Worm (Caenorhabditis elegans): ENCODE data around the gene clec-242.

clec-242 gene

DNA sequence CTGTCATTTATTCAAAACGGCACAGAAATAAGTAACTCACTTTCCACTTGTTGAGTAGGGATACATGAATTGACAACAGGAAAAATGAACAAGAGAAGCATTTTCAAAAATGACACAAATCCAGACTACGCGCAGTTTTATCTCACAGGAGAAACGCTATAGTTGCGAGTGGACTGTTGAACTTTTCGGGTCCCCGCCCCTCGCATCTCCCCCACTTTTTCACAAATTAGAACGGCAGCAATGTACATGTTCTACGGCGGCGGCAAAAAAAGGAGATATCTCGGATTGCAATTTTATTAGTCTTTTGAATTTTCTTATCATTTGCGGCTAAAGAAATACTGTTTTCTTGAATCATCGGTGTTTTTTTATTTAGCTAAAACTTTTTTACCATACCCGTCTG lies at the start of gene clec-242:
clec-242 (minus strand) TSS at position 101 of the 400 bp plus-strand sequence.
- TF ChIP-seq elt-3 (tag; optimal IDR thresholded peaks at IDR 0.05) (no peak), lsy-12 (tag; optimal IDR thresholded peaks at IDR 0.05) (no peak), nhr-237 (tag; optimal IDR thresholded peaks at IDR 0.05) (no peak), mdl-1 (tag; optimal IDR thresholded peaks at IDR 0.05) (no peak), nhr-11 (tag; optimal IDR thresholded peaks at IDR 0.05) (no peak)

ce11 chrV:17292740-17293139 lies 47.4 kb upstream of the clec-242 start:
- no peak for TF ChIP-seq eor-1 (tag; optimal IDR thresholded peaks at IDR 0.05)
- TF ChIP-seq unc-39 (tag; optimal IDR thresholded peaks at IDR 0.05): no peak
- no peak for TF ChIP-seq fkh-2 (tag; optimal IDR thresholded peaks at IDR 0.05)
- no peak for TF ChIP-seq ceh-9 (tag; optimal IDR thresholded peaks at IDR 0.05)
- TF ChIP-seq fos-1 (tag; optimal IDR thresholded peaks at IDR 0.05): no peak
- no peak for TF ChIP-seq nhr-23 (tag; optimal IDR thresholded peaks at IDR 0.05)
- TF ChIP-seq nhr-77 (tag; optimal IDR thresholded peaks at IDR 0.05): no peak
- no peak for TF ChIP-seq elt-1 (tag; optimal IDR thresholded peaks at IDR 0.05)
- no peak for TF ChIP-seq sea-2 (GFP tag; optimal IDR thresholded peaks at IDR 0.05)

- no peak for TF ChIP-seq nhr-23 (tag; optimal IDR thresholded peaks at IDR 0.05)
- TF ChIP-seq egl-27 (tag; optimal IDR thresholded peaks at IDR 0.05): no peak
- TF ChIP-seq egl-5 (tag; optimal IDR thresholded peaks at IDR 0.05): no peak
- no peak for TF ChIP-seq ZK546.5 (tag; optimal IDR thresholded peaks at IDR 0.05)
- no peak for TF ChIP-seq nhr-77 (tag; optimal IDR thresholded peaks at IDR 0.05)
- TF ChIP-seq ztf-4 (tag; optimal IDR thresholded peaks at IDR 0.05): no peak
- no peak for TF ChIP-seq pha-4 (tag; optimal IDR thresholded peaks at IDR 0.05)
- no peak for TF ChIP-seq nhr-28 (tag; optimal IDR thresholded peaks at IDR 0.05)
- TF ChIP-seq nhr-25 (tag; optimal IDR thresholded peaks at IDR 0.05): no peak
- TF ChIP-seq tbx-2 (tag; optimal IDR thresholded peaks at IDR 0.05): no peak
- TF ChIP-seq fos-1 (tag; optimal IDR thresholded peaks at IDR 0.05): no peak
- no peak for TF ChIP-seq ama-1 (optimal IDR thresholded peaks at IDR 0.05)
- no peak for TF ChIP-seq pqm-1 (tag; optimal IDR thresholded peaks at IDR 0.05)
- no peak for TF ChIP-seq nhr-67 (tag; optimal IDR thresholded peaks at IDR 0.05)
These were observed 38.9 kb upstream of the clec-242 start for ce11 chrV:17284159-17284558.

- TF ChIP-seq tbx-2 (tag; optimal IDR thresholded peaks at IDR 0.05) (no peak), ceh-16 (tag; optimal IDR thresholded peaks at IDR 0.05) (no peak), nhr-43 (tag; optimal IDR thresholded peaks at IDR 0.05; ENCODE audit: poor library complexity, severe bottlenecking) (no peak), nhr-23 (tag; optimal IDR thresholded peaks at IDR 0.05) (no peak), aly-2 (tag; optimal IDR thresholded peaks at IDR 0.05) (no peak), ceh-82 (tag; optimal IDR thresholded peaks at IDR 0.05) (no peak), mml-1 (tag; optimal IDR thresholded peaks at IDR 0.05) (no peak), elt-1 (tag; optimal IDR thresholded peaks at IDR 0.05) (no peak), R02D3.7 (tag; optimal IDR thresholded peaks at IDR 0.05) (no peak), ztf-4 (tag; optimal IDR thresholded peaks at IDR 0.05) (no peak), ceh-9 (tag; optimal IDR thresholded peaks at IDR 0.05) (no peak), hmg-11 (tag; optimal IDR thresholded peaks at IDR 0.05) (no peak), ama-1 (optimal IDR thresholded peaks at IDR 0.05) (no peak), nhr-25 (tag; optimal IDR thresholded peaks at IDR 0.05) (no peak), nhr-28 (tag; optimal IDR thresholded peaks at IDR 0.05) (no peak), pqm-1 (tag; optimal IDR thresholded peaks at IDR 0.05) (no peak), nhr-77 (tag; optimal IDR thresholded peaks at IDR 0.05) (no peak), elt-3 (tag; optimal IDR thresholded peaks at IDR 0.05) (no peak)
These were observed 27.9 kb upstream of the clec-242 start, which contains the start of gene K10G4.10 for ce11 chrV:17273249-17273648. K10G4.10 (plus strand) TSS chrV:17273549.

- no peak for TF ChIP-seq fkh-2 (tag; optimal IDR thresholded peaks at IDR 0.05)
- TF ChIP-seq elt-1 (tag; optimal IDR thresholded peaks at IDR 0.05): no peak
- no peak for TF ChIP-seq ztf-11 (tag; optimal IDR thresholded peaks at IDR 0.05)
- no peak for TF ChIP-seq sea-2 (GFP tag; optimal IDR thresholded peaks at IDR 0.05)
- TF ChIP-seq snpc-4 (tag; optimal IDR thresholded peaks at IDR 0.05): no peak
- no peak for TF ChIP-seq skn-1 (tag; optimal IDR thresholded peaks at IDR 0.05)
- TF ChIP-seq fkh-10 (GFP tag; optimal IDR thresholded peaks at IDR 0.05): no peak
- no peak for TF ChIP-seq jun-1 (tag; optimal IDR thresholded peaks at IDR 0.05)
- TF ChIP-seq zag-1 (tag; optimal IDR thresholded peaks at IDR 0.05): no peak
- TF ChIP-seq nfya-1 (tag; optimal IDR thresholded peaks at IDR 0.05; ENCODE audit: insufficient read depth): no peak
- no peak for TF ChIP-seq lin-15B (tag; optimal IDR thresholded peaks at IDR 0.05)
- TF ChIP-seq egl-27 (tag; optimal IDR thresholded peaks at IDR 0.05): no peak
These were observed 26.8 kb upstream of the clec-242 start for ce11 chrV:17272112-17272511.
